Worm (Caenorhabditis elegans) whole organism, L2 larva: ENCODE data around the gene him-6.
A peak's percentile ranks its signal among the peaks of the same experiment; 100 is the strongest.

Source experiments
- F13H6.1 ChIP-seq: sonication (generic microtip); optimal IDR thresholded peaks from 2 replicates; lab custom pipeline; 2016; ENCODE audit warnings: missing genetic modification characterization, missing compliant biosample characterization
- ZK546.5 ChIP-seq: sonication (generic microtip); optimal IDR thresholded peaks from 2 replicates; lab custom pipeline; 2017; ENCODE audit warnings: missing biosample characterization, missing genetic modification characterization
- aly-2 ChIP-seq: fragments of 150-350 bp; optimal IDR thresholded peaks from 2 replicates; lab custom pipeline; 2014; ENCODE audit warnings: missing biosample characterization, missing genetic modification characterization
- ceh-82 ChIP-seq: fragments of 150-350 bp; optimal IDR thresholded peaks from 2 replicates; lab custom pipeline; 2014; ENCODE audit warnings: missing biosample characterization, missing genetic modification characterization
- crh-2 ChIP-seq: sonication (generic microtip); optimal IDR thresholded peaks from 2 replicates; lab custom pipeline; 2017; ENCODE audit warnings: missing biosample characterization, missing genetic modification characterization
- elt-1 ChIP-seq: fragments of 150-350 bp; optimal IDR thresholded peaks from 2 replicates; lab custom pipeline; 2014; ENCODE audit warnings: missing biosample characterization, missing genetic modification characterization
- fos-1 ChIP-seq: fragments of 150-350 bp; optimal IDR thresholded peaks from 2 replicates; lab custom pipeline; 2014; ENCODE audit warnings: missing biosample characterization, missing genetic modification characterization
- gmeb-1 ChIP-seq: fragments of 150-350 bp; optimal IDR thresholded peaks from 2 replicates; lab custom pipeline; 2014; ENCODE audit warnings: missing biosample characterization, missing genetic modification characterization
- lin-11 ChIP-seq: fragments of 150-350 bp; sonication (generic microtip); optimal IDR thresholded peaks from 2 replicates; lab custom pipeline; 2014; ENCODE audit warnings: missing biosample characterization, missing genetic modification characterization, inconsistent platforms, mixed read lengths
- lsy-2 ChIP-seq, 2 experiments: fragments of 150-350 bp in 1 of 2; sonication (generic microtip) in 1 of 2; optimal IDR thresholded peaks; 2 replicates each; lab custom pipeline; 2014 to 2017; ENCODE audit warnings: missing biosample characterization in 2 of 2, missing genetic modification characterization in 2 of 2
- mbf-1 ChIP-seq: sonication (generic microtip); optimal IDR thresholded peaks from 2 replicates; lab custom pipeline; 2017; ENCODE audit warnings: missing biosample characterization, missing genetic modification characterization
- mdl-1 ChIP-seq, 2 experiments: fragments of 150-350 bp in 1 of 2; sonication (generic microtip) in 1 of 2; optimal IDR thresholded peaks; 2 replicates each; lab custom pipeline; 2017; ENCODE audit warnings: missing biosample characterization in 2 of 2, missing genetic modification characterization in 2 of 2
- nhr-10 ChIP-seq: sonication (generic microtip); optimal IDR thresholded peaks from 2 replicates; lab custom pipeline; 2017; ENCODE audit warnings: missing biosample characterization, missing genetic modification characterization
- nhr-129 ChIP-seq: fragments of 150-350 bp; optimal IDR thresholded peaks from 2 replicates; lab custom pipeline; 2014; ENCODE audit warnings: missing biosample characterization, missing genetic modification characterization
- nhr-21 ChIP-seq: fragments of 150-350 bp; optimal IDR thresholded peaks from 2 replicates; lab custom pipeline; 2014; ENCODE audit warnings: missing biosample characterization, missing genetic modification characterization
- nhr-23 ChIP-seq: fragments of 150-350 bp; optimal IDR thresholded peaks from 2 replicates; lab custom pipeline; 2014; ENCODE audit warnings: missing biosample characterization, missing genetic modification reagents, missing genetic modification characterization
- nhr-237 ChIP-seq: fragments of 150-350 bp; optimal IDR thresholded peaks from 2 replicates; lab custom pipeline; 2014; ENCODE audit warnings: missing biosample characterization, missing genetic modification characterization
- nhr-25 ChIP-seq: fragments of 150-350 bp; sonication (generic microtip); optimal IDR thresholded peaks from 3 replicates; lab custom pipeline; 2014; ENCODE audit warnings: missing biosample characterization, missing genetic modification characterization
- nhr-6 ChIP-seq: fragments of 150-350 bp; optimal IDR thresholded peaks from 2 replicates; lab custom pipeline; 2014; ENCODE audit warnings: missing biosample characterization, missing genetic modification characterization
- sma-3 ChIP-seq: sonication (generic microtip); optimal IDR thresholded peaks from 2 replicates; lab custom pipeline; 2016; ENCODE audit warnings: missing genetic modification reagents, missing genetic modification characterization, missing compliant biosample characterization
- unc-39 ChIP-seq: fragments of 150-350 bp; optimal IDR thresholded peaks from 2 replicates; lab custom pipeline; 2014; ENCODE audit warnings: missing biosample characterization, missing genetic modification characterization
- unc-55 ChIP-seq: fragments of 150-350 bp; sonication (generic microtip); optimal IDR thresholded peaks from 3 replicates; lab custom pipeline; 2014; ENCODE audit warnings: missing biosample characterization, missing genetic modification reagents, missing genetic modification characterization
- unc-62 ChIP-seq: fragments of 150-350 bp; optimal IDR thresholded peaks from 2 replicates; lab custom pipeline; 2014; ENCODE audit warnings: missing biosample characterization, missing genetic modification reagents, missing genetic modification characterization
- zag-1 ChIP-seq: fragments of 150-350 bp; optimal IDR thresholded peaks from 2 replicates; lab custom pipeline; 2014; ENCODE audit warnings: missing biosample characterization, missing genetic modification characterization
- ztf-1 ChIP-seq: fragments of 200-800 bp; sonication (Bioruptor generic); conservative IDR thresholded peaks from 2 replicates; pipeline ENCODE4 v1.3.6; 2022; ENCODE audit warnings: missing genetic modification characterization, missing compliant biosample characterization
- ztf-11 ChIP-seq: sonication (generic microtip); optimal IDR thresholded peaks from 2 replicates; lab custom pipeline; 2017; ENCODE audit warnings: missing biosample characterization, missing genetic modification characterization
- ztf-4 ChIP-seq: fragments of 150-350 bp; optimal IDR thresholded peaks from 2 replicates; lab custom pipeline; 2014; ENCODE audit warnings: missing biosample characterization, missing genetic modification characterization

Gene him-6

ce11 chrIV:12490491-12490890 lies at the start of gene him-6:
TSS of gene him-6 (plus strand) at chrIV:12490791.
- TF ChIP-seq mdl-1 (tag; optimal IDR thresholded peaks at IDR 0.05; lab: Kevin White, UChicago) (no peak), unc-55 (GFP tag; lab: Kevin White, UChicago) (no peak), zag-1 (tag; lab: Kevin White, UChicago) (no peak), unc-62 (no peak), nhr-6 (tag; lab: Kevin White, UChicago) (no peak), sma-3 (GFP tag; lab: Kevin White, UChicago) (no peak)
- TF ChIP-seq, all 48 proteins: peak for 0

ce11 chrIV:12441715-12442114 lies 48.9 kb upstream of the him-6 start, which contains the start of gene C25G4.17:
TSS of gene C25G4.17 (plus strand) at chrIV:12442015.
- TF ChIP-seq sma-3 (GFP tag; lab: Kevin White, UChicago) (no peak), nhr-23 (tag; lab: Kevin White, UChicago) (no peak), ztf-4 (tag; lab: Kevin White, UChicago) (no peak)

- no peak for TF ChIP-seq lin-11 (tag; lab: Kevin White, UChicago)
- TF ChIP-seq nhr-129 (tag; lab: Kevin White, UChicago) = no peak
- TF ChIP-seq nhr-21 (tag; lab: Kevin White, UChicago) = no peak
- TF ChIP-seq unc-55 (GFP tag; lab: Kevin White, UChicago) = no peak
- TF ChIP-seq nhr-6 (tag; lab: Kevin White, UChicago) = no peak
- TF ChIP-seq unc-39 = no peak
Observed at ce11 chrIV:12443936-12444335, 46.7 kb upstream of the him-6 start, which contains the start of gene C25G4.2. TSS of gene C25G4.2 (minus strand) at chrIV:12444035.

- TF ChIP-seq nhr-6 (tag; lab: Kevin White, UChicago) (no peak), lsy-2 (tag; optimal IDR thresholded peaks at IDR 0.05; lab: Kevin White, UChicago) (no peak)
Observed at ce11 chrIV:12445463-12445934, 45.1 kb upstream of the him-6 start, which contains the start of gene C25G4.3. TSS of gene C25G4.3 (minus strand) at chrIV:12445884.

- TF ChIP-seq ceh-82 = no peak
- TF ChIP-seq crh-2 (tag; lab: Kevin White, UChicago) = peak; percentile 25
- peak in 1 of 2 experiments; percentile 1 for TF ChIP-seq lsy-2 (tag; optimal IDR thresholded peaks at IDR 0.05; lab: Kevin White, UChicago)
- peak; percentile 86 for TF ChIP-seq nhr-129 (tag; lab: Kevin White, UChicago)
- TF ChIP-seq gmeb-1 = peak; percentile 39
Observed at ce11 chrIV:12451225-12451831, 39.3 kb upstream of the him-6 start, which contains the start of gene dpy-26. TSS of gene dpy-26 (minus strand) at chrIV:12451335.

- TF ChIP-seq sma-3 (GFP tag; lab: Kevin White, UChicago) = no peak
Observed at ce11 chrIV:12454115-12454514, 36.5 kb upstream of the him-6 start, which contains the start of gene spe-44. TSS of gene spe-44 (minus strand) at chrIV:12454215.

ce11 chrIV:12454750-12455149 lies 35.8 kb upstream of the him-6 start, which contains the start of gene smz-1:
TSS of gene smz-1 (plus strand) at chrIV:12455050.
- TF ChIP-seq ceh-82 (no peak), ZK546.5 (tag; lab: Kevin White, UChicago) (no peak), mbf-1 (tag; lab: Kevin White, UChicago) (no peak), aly-2 (tag; lab: Kevin White, UChicago) (no peak), fos-1 (tag; lab: Kevin White, UChicago) (no peak), nhr-25 (tag; lab: Kevin White, UChicago) (no peak), ztf-1 (GFP tag; lab: Robert Waterston, UW) (no peak), ztf-11 (tag; lab: Kevin White, UChicago) (no peak), lsy-2 (tag; optimal IDR thresholded peaks at IDR 0.05; lab: Kevin White, UChicago) (no peak)

ce11 chrIV:12456613-12457012 lies 34.0 kb upstream of the him-6 start, which contains the start of gene C25G4.7:
TSS of gene C25G4.7 (plus strand) at chrIV:12456913.
- no peak for TF ChIP-seq nhr-237
- TF ChIP-seq elt-1 (tag; lab: Kevin White, UChicago) = no peak
- TF ChIP-seq nhr-6 (tag; lab: Kevin White, UChicago) = no peak
- no peak for TF ChIP-seq nhr-10
- no peak for TF ChIP-seq F13H6.1
